Fruit fly (Drosophila melanogaster) whole organism, wandering third instar larva: ENCODE measurements around the gene PH4alphaEFB.

Source experiments
- Hr83 ChIP-seq: fragments of 200-300 bp; sonication (Bioruptor generic); optimal IDR thresholded peaks from 2 replicates; lab custom pipeline; 2016; ENCODE audit warnings: missing biosample characterization, mild to moderate bottlenecking, missing genetic modification characterization, moderate library complexity; ENCODE audit not compliant: poor library complexity, severe bottlenecking
- OdsH ChIP-seq: fragments of 200-800 bp; sonication (Bioruptor generic); optimal IDR thresholded peaks from 2 replicates; lab custom pipeline; 2016; ENCODE audit warnings: missing biosample characterization, mild to moderate bottlenecking, missing genetic modification characterization
- rgr ChIP-seq: fragments of 200-800 bp; sonication (Bioruptor generic); optimal IDR thresholded peaks from 3 replicates; lab custom pipeline; 2016; ENCODE audit warnings: missing biosample characterization, mild to moderate bottlenecking, missing genetic modification characterization

DNA sequence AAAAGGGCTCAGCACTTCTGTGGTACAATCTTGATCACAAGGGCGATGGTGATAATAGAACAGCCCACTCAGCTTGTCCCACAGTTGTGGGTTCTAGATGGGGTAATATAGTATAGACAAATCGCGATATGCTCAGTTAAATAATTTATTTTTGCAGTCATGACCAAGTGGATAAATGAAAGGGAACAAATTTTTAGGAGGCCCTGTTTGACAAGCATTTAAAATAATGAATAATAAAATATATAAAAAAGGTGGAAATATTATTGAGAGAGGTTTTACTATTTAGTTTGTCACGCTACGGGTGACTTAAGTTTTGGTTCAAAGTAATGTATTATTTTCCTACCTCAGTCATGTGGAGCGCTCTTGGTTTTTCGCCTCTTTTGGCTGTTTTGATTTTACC, 41.9 kb downstream of the PH4alphaEFB start, which contains the start of gene CG34041:
- TF ChIP-seq Hr83 (GFP tag; lab: Kevin White, UChicago): no peak
- no peak for TF ChIP-seq OdsH (GFP tag; lab: Kevin White, UChicago)
- no peak for TF ChIP-seq rgr
